Worm (Caenorhabditis elegans) whole organism, L1 larva: ENCODE results near the gene Y49A3A.3.

Experiments
- Y116A8C.19 ChIP-seq: sonication (generic microtip); optimal IDR thresholded peaks from 2 replicates; lab custom pipeline; 2016; ENCODE audit warnings: missing compliant biosample characterization, missing genetic modification characterization, borderline replicate concordance
- aha-1 ChIP-seq: fragments of 150-350 bp; optimal IDR thresholded peaks from 2 replicates; lab custom pipeline; 2014; ENCODE audit warnings: missing biosample characterization, missing genetic modification characterization
- blmp-1 ChIP-seq: fragments of 150-350 bp; optimal IDR thresholded peaks from 2 replicates; lab custom pipeline; 2014; ENCODE audit warnings: missing biosample characterization, missing genetic modification characterization
- ceh-63 ChIP-seq: fragments of 200-800 bp; sonication (Bioruptor generic); optimal IDR thresholded peaks from 2 replicates; lab custom pipeline; 2018; ENCODE audit warnings: mild to moderate bottlenecking, missing genetic modification characterization, missing compliant biosample characterization
- ceh-8 ChIP-seq: fragments of 200-800 bp; sonication (Bioruptor generic); optimal IDR thresholded peaks from 2 replicates; lab custom pipeline; 2018; ENCODE audit warnings: mild to moderate bottlenecking, missing genetic modification characterization, moderate library complexity, missing compliant biosample characterization
- ces-1 ChIP-seq: fragments of 150-350 bp; optimal IDR thresholded peaks from 2 replicates; lab custom pipeline; 2014; ENCODE audit warnings: missing biosample characterization, missing genetic modification reagents, missing genetic modification characterization
- efl-1 ChIP-seq, 4 experiments: fragments of 150-350 bp; optimal IDR thresholded peaks in 3 of 4; peaks in 1 of 4; 1 replicate in 1 of 4; 2 replicates in 3 of 4; lab custom pipeline; 2014; ENCODE audit warnings: missing biosample characterization in 2 of 4, missing genetic modification characterization in 2 of 4, missing genetic modification reagents in 2 of 4
- egl-13 ChIP-seq: sonication (generic microtip); optimal IDR thresholded peaks from 2 replicates; lab custom pipeline; 2016; ENCODE audit warnings: missing genotype, missing genetic modification reagents, missing genetic modification characterization, missing compliant biosample characterization
- elt-2 ChIP-seq: sonication (generic microtip); optimal IDR thresholded peaks from 2 replicates; lab custom pipeline; 2016; ENCODE audit warnings: missing genetic modification characterization, mild to moderate bottlenecking, inconsistent platforms, missing compliant biosample characterization, missing genetic modification reagents
- elt-3 ChIP-seq, 6 experiments: fragments of 150-350 bp in 1 of 6; sonication (generic microtip); optimal IDR thresholded peaks; 2 replicates each; lab custom pipeline; 2017 to 2018; ENCODE audit warnings: missing biosample characterization in 6 of 6, missing genetic modification characterization in 6 of 6, inconsistent platforms in 1 of 6
- ets-5 ChIP-seq: fragments of 200-800 bp; sonication (Bioruptor generic); IDR thresholded peaks from 2 replicates; pipeline ENCODE4 v1.3.6; 2022; ENCODE audit warnings: missing genetic modification characterization, missing compliant biosample characterization
- fkh-10 ChIP-seq: sonication (generic microtip); optimal IDR thresholded peaks from 2 replicates; lab custom pipeline; 2017; ENCODE audit warnings: missing biosample characterization, missing genetic modification reagents, missing genetic modification characterization
- fkh-4 ChIP-seq: sonication (generic microtip); optimal IDR thresholded peaks from 2 replicates; lab custom pipeline; 2016; ENCODE audit warnings: missing compliant biosample characterization, missing genetic modification characterization, borderline replicate concordance
- fos-1 ChIP-seq: fragments of 150-350 bp; optimal IDR thresholded peaks from 2 replicates; lab custom pipeline; 2014; ENCODE audit warnings: missing biosample characterization, missing genetic modification characterization
- grh-1 ChIP-seq: fragments of 200-800 bp; sonication (Bioruptor generic); IDR thresholded peaks from 2 replicates; pipeline ENCODE4 v1.3.6; 2022; ENCODE audit warnings: missing genetic modification reagents, missing genetic modification characterization, missing compliant biosample characterization
- irx-1 ChIP-seq: sonication (generic microtip); optimal IDR thresholded peaks from 2 replicates; lab custom pipeline; 2016; ENCODE audit warnings: missing genetic modification characterization, missing compliant biosample characterization
- isw-1 ChIP-seq: fragments of 200-800 bp; sonication (Bioruptor generic); IDR thresholded peaks from 2 replicates; pipeline ENCODE4 v1.3.6; 2022; ENCODE audit warnings: missing genetic modification characterization, missing compliant biosample characterization
- lin-13 ChIP-seq: fragments of 150-350 bp; optimal IDR thresholded peaks from 2 replicates; lab custom pipeline; 2014; ENCODE audit warnings: missing biosample characterization, missing genetic modification reagents, missing genetic modification characterization
- lin-14 ChIP-seq: fragments of 200-800 bp; sonication (Bioruptor generic); optimal IDR thresholded peaks from 2 replicates; lab custom pipeline; 2018; ENCODE audit warnings: mild to moderate bottlenecking, missing genetic modification characterization, moderate library complexity, missing compliant biosample characterization
- lin-15B ChIP-seq: fragments of 150-350 bp; sonication (generic microtip); optimal IDR thresholded peaks from 3 replicates; lab custom pipeline; 2014; ENCODE audit warnings: missing biosample characterization, missing genetic modification characterization
- lin-35 ChIP-seq, 2 experiments: fragments of 150-350 bp; optimal IDR thresholded peaks; 2 replicates each; lab custom pipeline; 2014; ENCODE audit warnings: missing biosample characterization in 2 of 2, missing genetic modification characterization in 2 of 2, missing genetic modification reagents in 2 of 2
- lin-39 ChIP-seq: fragments of 150-350 bp; optimal IDR thresholded peaks from 2 replicates; lab custom pipeline; 2014; ENCODE audit warnings: missing biosample characterization, missing genetic modification reagents, missing genetic modification characterization
- lir-3 ChIP-seq: sonication (generic microtip); optimal IDR thresholded peaks from 2 replicates; lab custom pipeline; 2016; ENCODE audit warnings: mild to moderate bottlenecking, missing genetic modification characterization, moderate library complexity, missing compliant biosample characterization; ENCODE audit not compliant: poor library complexity
- mab-9 ChIP-seq: fragments of 200-800 bp; sonication (Bioruptor generic); IDR thresholded peaks from 2 replicates; pipeline ENCODE4 v1.3.6; 2022; ENCODE audit warnings: missing genetic modification reagents, missing genetic modification characterization, missing compliant biosample characterization
- mdl-1 ChIP-seq, 2 experiments: fragments of 150-350 bp; optimal IDR thresholded peaks; 2 replicates each; lab custom pipeline; 2014 to 2017; ENCODE audit warnings: missing biosample characterization in 2 of 2, missing genetic modification characterization in 2 of 2, inconsistent platforms in 1 of 2
- nhr-11 ChIP-seq: fragments of 150-350 bp; optimal IDR thresholded peaks from 2 replicates; lab custom pipeline; 2014; ENCODE audit warnings: missing biosample characterization, missing genetic modification characterization
- nhr-19 ChIP-seq: fragments of 200-800 bp; sonication (Bioruptor generic); conservative IDR thresholded peaks from 2 replicates; pipeline ENCODE4 v1.3.6; 2022; ENCODE audit warnings: missing genetic modification characterization, missing compliant biosample characterization
- nhr-28 ChIP-seq: fragments of 150-350 bp; optimal IDR thresholded peaks from 2 replicates; lab custom pipeline; 2014; ENCODE audit warnings: missing biosample characterization, missing genetic modification characterization
- nhr-47 ChIP-seq: sonication (generic microtip); optimal IDR thresholded peaks from 2 replicates; lab custom pipeline; 2016; ENCODE audit warnings: mild to moderate bottlenecking, missing genetic modification characterization, moderate library complexity, missing compliant biosample characterization
- nhr-76 ChIP-seq: sonication (generic microtip); optimal IDR thresholded peaks from 2 replicates; lab custom pipeline; 2017; ENCODE audit warnings: missing biosample characterization, missing genetic modification characterization
- pag-3 ChIP-seq: sonication (generic microtip); optimal IDR thresholded peaks from 2 replicates; lab custom pipeline; 2017; ENCODE audit warnings: missing genetic modification characterization, mild to moderate bottlenecking, missing compliant biosample characterization, antibody characterized with exemption, borderline replicate concordance; ENCODE audit not compliant: insufficient read depth
- pax-3 ChIP-seq: fragments of 200-800 bp; sonication (Bioruptor generic); optimal IDR thresholded peaks from 2 replicates; lab custom pipeline; 2018; ENCODE audit warnings: mild to moderate bottlenecking, missing genetic modification characterization, moderate library complexity, missing compliant biosample characterization
- rnt-1 ChIP-seq: sonication (generic microtip); optimal IDR thresholded peaks from 2 replicates; lab custom pipeline; 2016; ENCODE audit warnings: mild to moderate bottlenecking, missing genetic modification characterization, moderate library complexity, missing compliant biosample characterization
- skn-1 ChIP-seq: fragments of 150-350 bp; optimal IDR thresholded peaks from 2 replicates; lab custom pipeline; 2014; ENCODE audit warnings: missing biosample characterization, missing genetic modification characterization
- snpc-4 ChIP-seq: fragments of 150-350 bp; optimal IDR thresholded peaks from 2 replicates; lab custom pipeline; 2014; ENCODE audit warnings: missing biosample characterization, missing genetic modification characterization
- swsn-7 ChIP-seq: sonication (generic microtip); optimal IDR thresholded peaks from 2 replicates; lab custom pipeline; 2016; ENCODE audit warnings: missing genetic modification characterization, missing compliant biosample characterization
- unc-130 ChIP-seq: fragments of 150-350 bp; optimal IDR thresholded peaks from 2 replicates; lab custom pipeline; 2017; ENCODE audit warnings: missing biosample characterization, missing genetic modification characterization, inconsistent platforms
- unc-86 ChIP-seq: sonication (generic microtip); optimal IDR thresholded peaks from 2 replicates; lab custom pipeline; 2016; ENCODE audit warnings: missing genetic modification characterization, missing compliant biosample characterization
- vab-15 ChIP-seq: sonication (generic microtip); optimal IDR thresholded peaks from 2 replicates; lab custom pipeline; 2017; ENCODE audit warnings: missing genotype, mild to moderate bottlenecking, missing genetic modification characterization, missing compliant biosample characterization
- zag-1 ChIP-seq: fragments of 150-350 bp; optimal IDR thresholded peaks from 2 replicates; lab custom pipeline; 2014; ENCODE audit warnings: missing biosample characterization, missing genetic modification characterization
- zip-4 ChIP-seq: fragments of 200-800 bp; sonication (Bioruptor generic); optimal IDR thresholded peaks from 2 replicates; lab custom pipeline; 2018; ENCODE audit warnings: mild to moderate bottlenecking, missing genetic modification characterization, moderate library complexity, missing compliant biosample characterization
- ztf-4 ChIP-seq: fragments of 150-350 bp; optimal IDR thresholded peaks from 2 replicates; lab custom pipeline; 2014; ENCODE audit warnings: missing biosample characterization, missing genetic modification characterization

The Y49A3A.3 gene

DNA sequence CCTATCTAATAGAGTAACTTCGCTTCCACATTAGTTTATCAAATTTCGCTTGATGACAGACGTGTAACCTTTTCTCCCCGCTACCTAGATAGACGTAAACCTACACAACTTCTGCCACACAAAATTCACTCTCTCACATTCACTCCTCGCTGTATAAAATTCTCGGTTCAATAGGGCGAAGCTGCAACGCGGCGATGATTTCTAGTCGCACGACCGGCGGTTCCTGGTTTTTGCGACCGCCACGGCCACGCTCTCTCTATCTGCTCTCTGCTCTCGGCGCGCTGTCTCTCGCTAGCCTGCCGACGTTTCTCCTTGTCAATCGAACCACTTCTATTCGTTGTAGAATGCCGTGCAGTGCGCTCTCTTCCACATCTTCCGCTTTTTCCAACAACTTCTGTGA, 3.3 kb upstream of the Y49A3A.3 start (continued):
- no peak for TF ChIP-seq ztf-4 (tag; lab: Kevin White, UChicago)
- peak; percentile 63 for TF ChIP-seq lin-13 (GFP tag; lab: Kevin White, UChicago)
- TF ChIP-seq isw-1 (GFP tag; lab: Robert Waterston, UW), result peak; percentile 60
- no peak for TF ChIP-seq nhr-28 (tag; lab: Kevin White, UChicago)
- TF ChIP-seq mab-9 (GFP tag; lab: Robert Waterston, UW), result no peak
- TF ChIP-seq elt-2 (tag; lab: Kevin White, UChicago), result peak; percentile 8
- TF ChIP-seq lin-14 (GFP tag; lab: Kevin White, UChicago), result peak; percentile 96
- TF ChIP-seq rnt-1 (tag; lab: Kevin White, UChicago), result peak; percentile 73
- no peak for TF ChIP-seq pag-3 (tag; lab: Kevin White, UChicago)
- peak; percentile 64 for TF ChIP-seq blmp-1
- TF ChIP-seq irx-1 (tag; lab: Kevin White, UChicago), result peak; percentile 35
- no peak for TF ChIP-seq vab-15 (tag; lab: Kevin White, UChicago)
- no peak for TF ChIP-seq Y116A8C.19 (tag; lab: Kevin White, UChicago)
- TF ChIP-seq mdl-1 (tag; optimal IDR thresholded peaks at IDR 0.05; lab: Kevin White, UChicago), result peak in 1 of 2 experiments; percentile 64
- TF ChIP-seq snpc-4 (tag; lab: Kevin White, UChicago), result peak; percentile 62
- TF ChIP-seq ets-5 (GFP tag; lab: Robert Waterston, UW), result no peak
- TF ChIP-seq efl-1 (optimal IDR thresholded peaks at IDR 0.05; lab: Kevin White, UChicago), result peak; percentile 82 to 87
- TF ChIP-seq efl-1 (GFP tag; optimal IDR thresholded peaks at IDR 0.05 in 1 of 2; lab: Kevin White, UChicago), result peak; percentile 77 to 97
- TF ChIP-seq fos-1 (tag; lab: Kevin White, UChicago), result peak; percentile 25
- TF ChIP-seq skn-1, result peak; percentile 73
- peak; percentile 73 for TF ChIP-seq unc-86 (tag; lab: Kevin White, UChicago)
- no peak for TF ChIP-seq ceh-8
- peak; percentile 39 for TF ChIP-seq lir-3 (tag; lab: Kevin White, UChicago)
- TF ChIP-seq aha-1 (tag; lab: Kevin White, UChicago), result no peak
- TF ChIP-seq nhr-76 (tag; lab: Kevin White, UChicago), result no peak
- TF ChIP-seq fkh-4, result no peak
- TF ChIP-seq elt-3 (tag; optimal IDR thresholded peaks at IDR 0.05; lab: Kevin White, UChicago), result peak in 4 of 6 experiments; percentile 15 to 82 (median 30)
- TF ChIP-seq lin-39 (tag; lab: Kevin White, UChicago), result no peak
- peak; percentile 56; the same call in 1 of the 2 replicates for TF ChIP-seq grh-1 (GFP tag; lab: Robert Waterston, UW)
- TF ChIP-seq unc-130 (tag; lab: Kevin White, UChicago), result peak; percentile 51
- peak; percentile 83 for TF ChIP-seq lin-15B (tag; lab: Kevin White, UChicago)
- TF ChIP-seq zip-4, result no peak
- peak; percentile 77 for TF ChIP-seq nhr-47 (tag; lab: Kevin White, UChicago)
- peak; percentile 70 for TF ChIP-seq fkh-10
- TF ChIP-seq lin-35 (GFP tag; optimal IDR thresholded peaks at IDR 0.05; lab: Kevin White, UChicago), result peak; percentile 83 to 85
- TF ChIP-seq egl-13 (tag; lab: Kevin White, UChicago), result peak; percentile 67
- peak; percentile 79 for TF ChIP-seq swsn-7
- TF ChIP-seq zag-1 (tag; lab: Kevin White, UChicago), result no peak
- no peak for TF ChIP-seq ces-1 (GFP tag; lab: Kevin White, UChicago)
- peak; percentile 85 for TF ChIP-seq pax-3 (tag; lab: Kevin White, UChicago)
- no peak for TF ChIP-seq ceh-63
- TF ChIP-seq nhr-11, result no peak
- peak; percentile 66 for TF ChIP-seq nhr-19 (GFP tag; lab: Robert Waterston, UW)
